Fruit fly (Drosophila melanogaster): ENCODE results near the gene CG31296.
A peak's percentile ranks its signal among the peaks of the same experiment; 100 is the strongest.

Gene CG31296

dm6 chr3R:15556524-15556923 is 25.3 kb upstream of the CG31296 start:
- no peak for TF ChIP-seq CG12768 (GFP tag; optimal IDR thresholded peaks at IDR 0.05)
- no peak for TF ChIP-seq Mnt (GFP tag; optimal IDR thresholded peaks at IDR 0.05)
- no peak for TF ChIP-seq pad (GFP tag; optimal IDR thresholded peaks at IDR 0.05)

- TF ChIP-seq CG11617 (GFP tag; optimal IDR thresholded peaks at IDR 0.05) = no peak
- TF ChIP-seq CG33017 (tag; optimal IDR thresholded peaks at IDR 0.05) = no peak
- no peak for TF ChIP-seq Mnt (GFP tag; optimal IDR thresholded peaks at IDR 0.05)
- no peak for TF ChIP-seq cic (GFP tag; optimal IDR thresholded peaks at IDR 0.05)
- TF ChIP-seq CG12768 (GFP tag; optimal IDR thresholded peaks at IDR 0.05) = no peak
- TF ChIP-seq Clk (GFP tag; optimal IDR thresholded peaks at IDR 0.05) = no peak
- no peak for TF ChIP-seq toe (GFP tag; optimal IDR thresholded peaks at IDR 0.05)
- no peak for TF ChIP-seq CG7101 (tag; optimal IDR thresholded peaks at IDR 0.05)
- TF ChIP-seq Hr96 (GFP tag; optimal IDR thresholded peaks at IDR 0.05) = no peak
- TF ChIP-seq ovo (GFP tag; optimal IDR thresholded peaks at IDR 0.05) = no peak
- no peak for TF ChIP-seq CG7045 (GFP tag; optimal IDR thresholded peaks at IDR 0.05)
- TF ChIP-seq cnc (optimal IDR thresholded peaks at IDR 0.05) = no peak
- TF ChIP-seq tj (GFP tag; optimal IDR thresholded peaks at IDR 0.05) = no peak
- no peak for TF ChIP-seq CG1620 (GFP tag; optimal IDR thresholded peaks at IDR 0.05)
- TF ChIP-seq CG14711 (tag; optimal IDR thresholded peaks at IDR 0.05) = no peak
- no peak for TF ChIP-seq bab1 (GFP tag; optimal IDR thresholded peaks at IDR 0.05)
Measured at dm6 chr3R:15554733-15555132, 23.5 kb upstream of the CG31296 start.

dm6 chr3R:15553566-15553965 is 22.3 kb upstream of the CG31296 start:
- TF ChIP-seq tj (GFP tag; optimal IDR thresholded peaks at IDR 0.05) (no peak), CG1620 (GFP tag; optimal IDR thresholded peaks at IDR 0.05) (no peak), toe (GFP tag; optimal IDR thresholded peaks at IDR 0.05) (no peak), CG5204 (GFP tag; optimal IDR thresholded peaks at IDR 0.05) (no peak)

dm6 chr3R:15552733-15553132 is 21.5 kb upstream of the CG31296 start, which contains the start of gene AOX4:
Gene AOX4, minus strand, starts transcription at chr3R:15552833.
- no peak for TF ChIP-seq Mnt (GFP tag; optimal IDR thresholded peaks at IDR 0.05)
- TF ChIP-seq pad (GFP tag; optimal IDR thresholded peaks at IDR 0.05) = no peak
- TF ChIP-seq CG12768 (GFP tag; optimal IDR thresholded peaks at IDR 0.05) = no peak
- TF ChIP-seq ovo (GFP tag; optimal IDR thresholded peaks at IDR 0.05) = no peak
- TF ChIP-seq bab1 (GFP tag; optimal IDR thresholded peaks at IDR 0.05) = no peak
- no peak for TF ChIP-seq CG1620 (GFP tag; optimal IDR thresholded peaks at IDR 0.05)
- no peak for TF ChIP-seq tj (GFP tag; optimal IDR thresholded peaks at IDR 0.05)
- no peak for TF ChIP-seq CG11617 (GFP tag; optimal IDR thresholded peaks at IDR 0.05)
- no peak for TF ChIP-seq CG5204 (GFP tag; optimal IDR thresholded peaks at IDR 0.05)
- TF ChIP-seq cnc (optimal IDR thresholded peaks at IDR 0.05) = no peak
- no peak for TF ChIP-seq toe (GFP tag; optimal IDR thresholded peaks at IDR 0.05)
- no peak for TF ChIP-seq Clk (GFP tag; optimal IDR thresholded peaks at IDR 0.05)
- TF ChIP-seq cic (GFP tag; optimal IDR thresholded peaks at IDR 0.05) = no peak
- TF ChIP-seq CG14711 (tag; optimal IDR thresholded peaks at IDR 0.05) = no peak
- no peak for TF ChIP-seq CG7045 (GFP tag; optimal IDR thresholded peaks at IDR 0.05)
- no peak for TF ChIP-seq Hr96 (GFP tag; optimal IDR thresholded peaks at IDR 0.05)
- TF ChIP-seq Crg-1 (GFP tag; optimal IDR thresholded peaks at IDR 0.05) = no peak
- no peak for TF ChIP-seq CG33017 (tag; optimal IDR thresholded peaks at IDR 0.05)

dm6 chr3R:15547827-15548517 is 16.7 kb upstream of the CG31296 start, which contains the start of gene AOX3:
Gene AOX3, minus strand, starts transcription at chr3R:15548188.
- TF ChIP-seq cnc (optimal IDR thresholded peaks at IDR 0.05) (peak; percentile 73 to 99), cic (GFP tag; optimal IDR thresholded peaks at IDR 0.05) (peak; percentile 27), toe (GFP tag; optimal IDR thresholded peaks at IDR 0.05) (peak; percentile 60), pad (GFP tag; optimal IDR thresholded peaks at IDR 0.05) (peak; percentile 67), CG12768 (GFP tag; optimal IDR thresholded peaks at IDR 0.05) (peak; percentile 50), bab1 (GFP tag; optimal IDR thresholded peaks at IDR 0.05) (peak; percentile 52), ovo (GFP tag; optimal IDR thresholded peaks at IDR 0.05) (peak; percentile 51), CG1620 (GFP tag; optimal IDR thresholded peaks at IDR 0.05) (peak; percentile 44), Crg-1 (GFP tag; optimal IDR thresholded peaks at IDR 0.05) (no peak), Clk (GFP tag; optimal IDR thresholded peaks at IDR 0.05) (peak; percentile 4), CG5204 (GFP tag; optimal IDR thresholded peaks at IDR 0.05) (peak; percentile 46), CG7101 (tag; optimal IDR thresholded peaks at IDR 0.05) (peak; percentile 31), tj (GFP tag; optimal IDR thresholded peaks at IDR 0.05) (peak; percentile 77), Hr96 (GFP tag; optimal IDR thresholded peaks at IDR 0.05) (no peak), CG14711 (tag; optimal IDR thresholded peaks at IDR 0.05) (peak; percentile 44), CG33017 (tag; optimal IDR thresholded peaks at IDR 0.05) (peak; percentile 49), Mnt (GFP tag; optimal IDR thresholded peaks at IDR 0.05) (no peak), CG7045 (GFP tag; optimal IDR thresholded peaks at IDR 0.05) (peak; percentile 36), CG11617 (GFP tag; optimal IDR thresholded peaks at IDR 0.05) (peak; percentile 66), kay (GFP tag; ENCODE audit: borderline replicate concordance) (peak; percentile 97)

dm6 chr3R:15547226-15547625 is 16.0 kb upstream of the CG31296 start:
- peak; percentile 89 for TF ChIP-seq cic (GFP tag; optimal IDR thresholded peaks at IDR 0.05)
- no peak for TF ChIP-seq kay (GFP tag; ENCODE audit: borderline replicate concordance)

- TF ChIP-seq CG14711 (tag; optimal IDR thresholded peaks at IDR 0.05) (no peak), CG7101 (tag; optimal IDR thresholded peaks at IDR 0.05) (no peak), toe (GFP tag; optimal IDR thresholded peaks at IDR 0.05) (no peak), CG11617 (GFP tag; optimal IDR thresholded peaks at IDR 0.05) (no peak), Hr96 (GFP tag; optimal IDR thresholded peaks at IDR 0.05) (no peak), Clk (GFP tag; optimal IDR thresholded peaks at IDR 0.05) (no peak), kay (GFP tag; ENCODE audit: borderline replicate concordance) (no peak), CG5204 (GFP tag; optimal IDR thresholded peaks at IDR 0.05) (no peak), CG1620 (GFP tag; optimal IDR thresholded peaks at IDR 0.05) (no peak), Mnt (GFP tag; optimal IDR thresholded peaks at IDR 0.05) (no peak), pad (GFP tag; optimal IDR thresholded peaks at IDR 0.05) (no peak), CG7045 (GFP tag; optimal IDR thresholded peaks at IDR 0.05) (no peak), ovo (GFP tag; optimal IDR thresholded peaks at IDR 0.05) (no peak), Crg-1 (GFP tag; optimal IDR thresholded peaks at IDR 0.05) (no peak), bab1 (GFP tag; optimal IDR thresholded peaks at IDR 0.05) (no peak), cic (GFP tag; optimal IDR thresholded peaks at IDR 0.05) (no peak), CG33017 (tag; optimal IDR thresholded peaks at IDR 0.05) (no peak), CG12768 (GFP tag; optimal IDR thresholded peaks at IDR 0.05) (no peak), cnc (optimal IDR thresholded peaks at IDR 0.05) (no peak), tj (GFP tag; optimal IDR thresholded peaks at IDR 0.05) (no peak)
Measured at dm6 chr3R:15542314-15542713, 11.0 kb upstream of the CG31296 start, which contains the start of gene AOX2. Gene AOX2, minus strand, starts transcription at chr3R:15542414.

Data from whole organism, adult.